Worm (Caenorhabditis elegans): ENCODE data around the gene chch-3.

Gene chch-3

ce11 chrII:9416381-9417276, at the start of gene chch-3, which contains the start of gene gss-1:
TSS of gene chch-3 (plus strand) at chrII:9417013.
TSS of gene gss-1 (minus strand) at chrII:9416431.
- TF ChIP-seq unc-62 (GFP tag; optimal IDR thresholded peaks at IDR 0.05): no peak

DNA sequence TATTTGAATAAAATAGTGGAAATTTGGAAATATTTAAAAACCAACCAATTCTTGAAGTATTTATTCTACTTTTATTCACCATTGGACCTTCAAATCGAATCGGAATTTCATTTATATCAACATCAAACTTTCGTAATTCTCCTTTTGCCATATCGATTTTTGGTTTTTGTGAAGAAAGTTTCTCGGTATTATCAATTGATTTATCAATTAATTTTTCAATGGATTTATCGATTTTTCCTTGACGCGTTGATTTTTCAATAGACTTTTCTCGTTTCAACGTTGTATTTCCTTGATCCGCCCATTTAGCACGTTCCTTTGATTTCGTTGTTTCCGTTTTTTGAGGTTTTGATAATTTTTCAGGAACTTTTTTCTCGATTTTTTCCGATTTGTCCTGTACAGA, 47.4 kb upstream of the chch-3 start:
- no peak for TF ChIP-seq unc-62 (GFP tag; optimal IDR thresholded peaks at IDR 0.05)

ce11 chrII:9372393-9372792, 44.4 kb upstream of the chch-3 start, which contains the start of gene C06C3.3:
TSS of gene C06C3.3 (minus strand) at chrII:9372493.
- TF ChIP-seq unc-62 (GFP tag; optimal IDR thresholded peaks at IDR 0.05): no peak

- TF ChIP-seq unc-62 (GFP tag; optimal IDR thresholded peaks at IDR 0.05): no peak
These were observed 43.8 kb upstream of the chch-3 start, which contains the start of gene C06C3.4 for ce11 chrII:9372991-9373390. TSS of gene C06C3.4 (plus strand) at chrII:9373291.

DNA sequence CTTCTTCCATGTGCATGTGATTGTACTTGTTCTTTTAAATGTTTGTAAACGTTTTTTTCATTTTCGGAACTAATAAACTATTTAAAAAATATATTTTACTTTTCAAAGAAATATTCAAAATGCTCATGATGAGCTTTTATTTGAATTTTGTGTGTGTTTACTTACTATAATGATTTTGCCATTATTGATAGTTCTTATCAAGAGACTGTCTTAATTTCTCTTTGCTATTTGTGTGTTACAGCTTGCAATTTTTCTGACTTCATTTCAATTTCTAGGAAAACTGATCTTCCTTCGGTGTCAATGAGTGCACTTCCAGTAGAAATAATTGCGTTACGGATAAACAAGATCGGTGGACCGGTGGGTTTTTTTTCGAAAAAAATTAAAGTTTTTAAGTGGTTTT, 42.0 kb upstream of the chch-3 start, which contains the start of gene C06C3.12:
TSS of gene C06C3.12 (plus strand) at position 301 of the 400 bp plus-strand sequence.
- no peak for TF ChIP-seq unc-62 (GFP tag; optimal IDR thresholded peaks at IDR 0.05)

- no peak for TF ChIP-seq unc-62 (GFP tag; optimal IDR thresholded peaks at IDR 0.05)
These were observed 39.7 kb upstream of the chch-3 start, which contains the start of gene C06C3.10 for ce11 chrII:9377158-9377557. TSS of gene C06C3.10 (minus strand) at chrII:9377258.

DNA sequence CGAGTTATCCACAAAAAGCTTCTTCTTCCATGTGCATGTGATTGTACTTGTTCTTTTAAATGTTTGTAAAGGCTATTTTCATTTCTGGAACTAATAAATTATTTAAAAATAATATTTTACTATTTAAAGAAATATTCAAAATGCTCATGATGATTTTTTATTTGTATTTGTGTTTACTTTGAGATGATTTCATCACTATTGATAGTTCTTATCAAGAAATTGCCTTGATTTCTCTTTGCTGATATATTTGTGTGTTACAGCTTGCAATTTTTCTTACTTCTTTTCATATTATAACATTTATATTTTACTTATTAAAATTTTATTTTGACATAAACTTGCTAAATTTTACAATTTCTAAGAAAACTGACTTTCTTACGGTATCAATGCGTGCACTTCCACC, 38.6 kb upstream of the chch-3 start:
- no peak for TF ChIP-seq unc-62 (GFP tag; optimal IDR thresholded peaks at IDR 0.05)

ce11 chrII:9379796-9380195, 37.0 kb upstream of the chch-3 start, which contains the start of gene srh-48:
TSS of gene srh-48 (plus strand) at chrII:9380096.
- no peak for TF ChIP-seq unc-62 (GFP tag; optimal IDR thresholded peaks at IDR 0.05)

DNA sequence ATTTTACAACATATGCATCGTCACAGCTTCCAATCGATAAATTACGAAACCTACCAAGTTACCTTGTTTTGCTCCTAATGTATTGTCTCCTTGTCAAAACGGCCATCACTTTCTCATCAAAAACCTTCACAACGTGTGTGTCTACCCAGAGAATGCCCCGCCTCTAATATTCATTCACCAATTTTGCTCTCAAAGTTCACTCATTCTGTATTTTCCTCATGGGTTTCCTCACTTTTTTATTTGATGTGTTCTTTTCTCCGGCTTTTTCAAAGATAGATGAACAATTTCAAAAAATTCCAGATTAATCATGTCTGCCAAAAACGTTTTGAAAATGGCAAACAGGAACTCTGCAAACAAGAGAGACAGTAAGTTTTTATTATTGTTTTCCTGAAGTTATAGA, 31.6 kb upstream of the chch-3 start, which contains the start of gene C06C3.7:
TSS of gene C06C3.7 (plus strand) at position 301 of the 400 bp plus-strand sequence.
- no peak for TF ChIP-seq unc-62 (GFP tag; optimal IDR thresholded peaks at IDR 0.05)

- no peak for TF ChIP-seq unc-62 (GFP tag; optimal IDR thresholded peaks at IDR 0.05)
These were observed 24.1 kb upstream of the chch-3 start, which contains the start of gene lido-17 for ce11 chrII:9392724-9393123. TSS of gene lido-17 (minus strand) at chrII:9392824.

- TF ChIP-seq unc-62 (GFP tag; optimal IDR thresholded peaks at IDR 0.05): no peak
These were observed 19.3 kb upstream of the chch-3 start, which contains the start of gene Y51B9A.9 for ce11 chrII:9397496-9397895. TSS of gene Y51B9A.9 (minus strand) at chrII:9397596.

- TF ChIP-seq unc-62 (GFP tag; optimal IDR thresholded peaks at IDR 0.05): no peak
These were observed 18.4 kb upstream of the chch-3 start, which contains the start of the genes Y51B9A.14 and Y51B9A.8 for ce11 chrII:9398370-9398901. TSS of gene Y51B9A.14 (minus strand) at chrII:9398470. TSS of gene Y51B9A.8 (plus strand) at chrII:9398851.

- no peak for TF ChIP-seq unc-62 (GFP tag; optimal IDR thresholded peaks at IDR 0.05)
These were observed 17.1 kb upstream of the chch-3 start, which contains the start of gene Y51B9A.7 for ce11 chrII:9399746-9400145. TSS of gene Y51B9A.7 (plus strand) at chrII:9400046.

DNA sequence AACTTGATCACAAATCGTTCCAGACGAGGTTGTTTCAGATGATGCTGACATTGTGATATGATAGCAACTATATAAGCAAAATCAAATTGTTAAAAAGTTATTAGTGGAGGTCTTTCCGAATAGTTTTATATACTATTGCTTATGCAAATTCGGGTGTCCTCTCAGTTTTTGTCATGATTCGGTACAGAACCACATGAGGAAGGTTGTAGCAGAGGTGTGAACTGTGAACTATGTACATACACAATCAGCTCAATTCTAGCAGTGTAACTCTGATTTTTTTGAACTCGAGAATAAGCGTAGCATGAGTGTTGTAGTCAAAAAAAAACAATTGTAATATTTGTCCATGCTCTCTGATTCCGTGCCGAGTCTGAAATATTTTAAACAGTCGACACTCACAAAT, 13.7 kb upstream of the chch-3 start, which contains the start of gene Y51B9A.6:
TSS of gene Y51B9A.6 (minus strand) at position 101 of the 400 bp plus-strand sequence.
- no peak for TF ChIP-seq unc-62 (GFP tag; optimal IDR thresholded peaks at IDR 0.05)

DNA sequence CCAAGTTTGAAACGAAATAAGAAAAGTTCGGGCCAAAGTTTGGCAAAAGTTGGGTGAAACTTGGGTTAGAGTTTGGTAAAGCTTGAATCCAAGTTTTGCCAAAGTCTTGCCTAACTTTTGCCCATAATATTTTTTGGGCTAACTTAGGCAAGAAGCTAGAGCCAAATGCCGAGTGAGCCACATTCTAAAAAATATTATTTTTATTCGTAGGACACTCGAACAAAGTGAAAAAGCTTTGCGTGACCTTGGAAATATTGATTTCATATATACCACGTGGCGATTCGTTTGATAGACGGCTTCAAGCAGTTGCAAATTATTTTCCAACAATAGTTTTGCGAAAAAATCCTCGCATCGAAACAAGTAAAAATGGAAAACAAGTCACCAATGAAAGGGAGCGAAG, 13.0 kb upstream of the chch-3 start, which contains the start of gene Y51B9A.5:
TSS of gene Y51B9A.5 (plus strand) at position 301 of the 400 bp plus-strand sequence.
- no peak for TF ChIP-seq unc-62 (GFP tag; optimal IDR thresholded peaks at IDR 0.05)

DNA sequence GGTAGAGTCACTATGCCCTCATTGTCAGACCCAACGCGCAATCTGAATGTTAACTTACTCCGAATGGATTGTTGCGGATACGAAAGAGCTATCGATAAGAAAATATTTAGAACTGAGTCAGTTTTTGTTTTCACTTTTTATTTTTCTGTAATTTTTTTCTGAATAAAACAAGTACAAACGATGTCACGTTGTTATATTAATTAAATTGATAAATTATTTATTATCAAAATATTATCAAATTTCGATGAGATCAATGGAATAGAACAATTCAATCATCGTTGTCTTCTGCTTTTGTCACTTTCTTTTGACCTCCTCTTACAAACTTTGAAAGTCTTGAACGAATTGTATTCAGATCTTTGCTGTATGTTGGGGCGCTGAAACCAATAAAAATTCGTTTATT, 9.8 kb upstream of the chch-3 start, which contains the start of gene mpz-6:
TSS of gene mpz-6 (minus strand) at position 101 of the 400 bp plus-strand sequence.
- no peak for TF ChIP-seq unc-62 (GFP tag; optimal IDR thresholded peaks at IDR 0.05)

Measured in whole organism, dauer.